Worm (Caenorhabditis elegans) whole organism, L2 larva: ENCODE measurements around the gene fut-4.

ENCODE experiments used
- F13H6.1 ChIP-seq: sonication (generic microtip); optimal IDR thresholded peaks from 2 replicates; lab custom pipeline; 2016; ENCODE audit warnings: missing genetic modification characterization, missing compliant biosample characterization
- ZK546.5 ChIP-seq: sonication (generic microtip); optimal IDR thresholded peaks from 2 replicates; lab custom pipeline; 2017; ENCODE audit warnings: missing biosample characterization, missing genetic modification characterization
- alr-1 ChIP-seq: fragments of 150-350 bp; optimal IDR thresholded peaks from 2 replicates; lab custom pipeline; 2014; ENCODE audit warnings: missing biosample characterization, missing genetic modification characterization
- ama-1 ChIP-seq: fragments of 150-350 bp; optimal IDR thresholded peaks from 2 replicates; lab custom pipeline; 2018; ENCODE audit warnings: inconsistent platforms
- ceh-82 ChIP-seq: fragments of 150-350 bp; optimal IDR thresholded peaks from 2 replicates; lab custom pipeline; 2014; ENCODE audit warnings: missing biosample characterization, missing genetic modification characterization
- dmd-4 ChIP-seq: sonication (generic microtip); optimal IDR thresholded peaks from 2 replicates; lab custom pipeline; 2017; ENCODE audit warnings: missing biosample characterization, missing genetic modification characterization
- mab-5 ChIP-seq: fragments of 150-350 bp; optimal IDR thresholded peaks from 2 replicates; lab custom pipeline; 2014; ENCODE audit warnings: missing biosample characterization, missing genetic modification characterization
- nhr-11 ChIP-seq: fragments of 150-350 bp; optimal IDR thresholded peaks from 2 replicates; lab custom pipeline; 2014; ENCODE audit warnings: missing biosample characterization, missing genetic modification characterization
- nhr-12 ChIP-seq: fragments of 150-350 bp; optimal IDR thresholded peaks from 2 replicates; lab custom pipeline; 2014; ENCODE audit warnings: missing biosample characterization, missing genetic modification characterization
- nhr-129 ChIP-seq: fragments of 150-350 bp; optimal IDR thresholded peaks from 2 replicates; lab custom pipeline; 2014; ENCODE audit warnings: missing biosample characterization, missing genetic modification characterization
- nhr-25 ChIP-seq: fragments of 150-350 bp; sonication (generic microtip); optimal IDR thresholded peaks from 3 replicates; lab custom pipeline; 2014; ENCODE audit warnings: missing biosample characterization, missing genetic modification characterization
- nhr-77 ChIP-seq: fragments of 150-350 bp; optimal IDR thresholded peaks from 2 replicates; lab custom pipeline; 2014; ENCODE audit warnings: missing biosample characterization, missing genetic modification characterization
- ztf-11 ChIP-seq: sonication (generic microtip); optimal IDR thresholded peaks from 2 replicates; lab custom pipeline; 2017; ENCODE audit warnings: missing biosample characterization, missing genetic modification characterization

DNA sequence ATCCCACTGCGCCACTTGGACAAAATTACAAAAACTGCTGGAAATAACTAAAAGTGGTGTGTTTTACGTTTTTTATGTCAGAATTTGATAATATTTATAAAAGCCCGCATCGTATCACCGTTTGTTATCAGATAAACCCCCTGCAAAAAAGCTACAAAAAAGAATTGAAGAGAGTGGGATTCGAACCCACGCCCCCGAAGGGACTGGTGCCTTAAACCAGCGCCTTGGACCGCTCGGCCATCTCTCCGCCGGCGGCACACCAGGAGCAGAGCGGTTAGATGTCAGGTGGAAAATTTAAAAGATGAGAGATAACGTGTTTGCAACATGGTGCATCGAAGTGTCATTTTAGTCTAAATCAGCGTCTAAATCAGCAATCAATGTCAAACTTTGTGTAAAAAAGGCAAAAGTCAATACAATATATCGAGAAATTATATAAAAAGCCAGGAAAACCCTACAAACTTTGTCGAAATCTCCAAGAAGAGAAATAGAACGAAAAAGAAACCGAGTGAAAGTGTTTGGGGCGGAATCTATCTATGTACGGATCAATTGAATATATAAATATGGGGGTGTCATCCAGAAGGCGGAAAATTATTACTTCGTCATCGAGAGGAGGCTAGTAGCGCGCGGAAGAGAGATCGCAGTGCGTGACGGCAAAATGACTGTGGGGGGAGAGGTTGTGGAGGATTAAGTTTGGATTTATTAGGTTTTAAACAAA lies 39.2 kb upstream of the fut-4 start:
- no peak for TF ChIP-seq F13H6.1 (tag; lab: Kevin White, UChicago)
- TF ChIP-seq dmd-4 (tag; lab: Kevin White, UChicago) = no peak
- TF ChIP-seq nhr-11 (tag; lab: Kevin White, UChicago) = no peak
- TF ChIP-seq ZK546.5 (tag; lab: Kevin White, UChicago) = no peak
- TF ChIP-seq nhr-77 = no peak
- no peak for TF ChIP-seq alr-1 (tag; lab: Kevin White, UChicago)
- TF ChIP-seq nhr-25 (tag; lab: Kevin White, UChicago) = no peak
- TF ChIP-seq ama-1 (lab: Kevin White, UChicago) = no peak
- TF ChIP-seq nhr-12 (tag; lab: Kevin White, UChicago) = no peak
- TF ChIP-seq nhr-129 (tag; lab: Kevin White, UChicago) = peak; percentile 19
- TF ChIP-seq ceh-82 = no peak
- no peak for TF ChIP-seq mab-5 (tag; lab: Kevin White, UChicago)
- no peak for TF ChIP-seq ztf-11 (tag; lab: Kevin White, UChicago)
